Fruit fly (Drosophila melanogaster): ENCODE results near the gene Nup154.

Gene Nup154

dm6 chr2L:11021606-11022005 lies 17.0 kb downstream of the Nup154 start:
- no peak for TF ChIP-seq tai (GFP tag; optimal IDR thresholded peaks at IDR 0.05)
- no peak for TF ChIP-seq Rel (GFP tag; optimal IDR thresholded peaks at IDR 0.05)
- TF ChIP-seq Rel (tag; optimal IDR thresholded peaks at IDR 0.05): no peak
- no peak for TF ChIP-seq brk (GFP tag; optimal IDR thresholded peaks at IDR 0.05)
- TF ChIP-seq CG32264 (GFP tag; optimal IDR thresholded peaks at IDR 0.05): no peak
- no peak for TF ChIP-seq Myc (optimal IDR thresholded peaks at IDR 0.05)
- TF ChIP-seq jim (GFP tag; optimal IDR thresholded peaks at IDR 0.05): no peak
- no peak for TF ChIP-seq dl (GFP tag; optimal IDR thresholded peaks at IDR 0.05; ENCODE audit: insufficient read depth in 1 of 2, partially characterized antibody in 2 of 2)
- no peak for TF ChIP-seq br (GFP tag; optimal IDR thresholded peaks at IDR 0.05)
- no peak for TF ChIP-seq Hnf4 (GFP tag; optimal IDR thresholded peaks at IDR 0.05)
- no peak for TF ChIP-seq usp (GFP tag; optimal IDR thresholded peaks at IDR 0.05)
- no peak for TF ChIP-seq rgr (GFP tag; optimal IDR thresholded peaks at IDR 0.05)
- TF ChIP-seq dmrt93B (GFP tag; optimal IDR thresholded peaks at IDR 0.05): peak; percentile 16
- TF ChIP-seq CrebA (GFP tag; optimal IDR thresholded peaks at IDR 0.05; ENCODE audit: borderline replicate concordance): no peak
- no peak for TF ChIP-seq Dfd (GFP tag; optimal IDR thresholded peaks at IDR 0.05)
- TF ChIP-seq N (GFP tag; optimal IDR thresholded peaks at IDR 0.05): no peak
- peak; percentile 41 for TF ChIP-seq OdsH (GFP tag; optimal IDR thresholded peaks at IDR 0.05)
- TF ChIP-seq Dif (GFP tag; optimal IDR thresholded peaks at IDR 0.05; ENCODE audit: partially characterized antibody): no peak
- TF ChIP-seq sage (GFP tag; optimal IDR thresholded peaks at IDR 0.05): no peak
- no peak for TF ChIP-seq Vsx2 (GFP tag; optimal IDR thresholded peaks at IDR 0.05; ENCODE audit: partially characterized antibody)
- peak; percentile 66 for TF ChIP-seq woc (GFP tag; optimal IDR thresholded peaks at IDR 0.05)
- no peak for TF ChIP-seq pan (optimal IDR thresholded peaks at IDR 0.05)
- TF ChIP-seq Abd-B (GFP tag; optimal IDR thresholded peaks at IDR 0.05): no peak
- no peak for TF ChIP-seq sv (GFP tag; optimal IDR thresholded peaks at IDR 0.05)
- TF ChIP-seq HLH106 (tag; optimal IDR thresholded peaks at IDR 0.05): no peak
- TF ChIP-seq psq (GFP tag; optimal IDR thresholded peaks at IDR 0.05): peak; percentile 29
- TF ChIP-seq Hr83 (GFP tag; optimal IDR thresholded peaks at IDR 0.05; ENCODE audit: poor library complexity, severe bottlenecking): no peak
- TF ChIP-seq h (GFP tag; optimal IDR thresholded peaks at IDR 0.05): peak; percentile 24
- TF ChIP-seq lola (GFP tag; optimal IDR thresholded peaks at IDR 0.05): no peak
- no peak for TF ChIP-seq Hr78 (GFP tag; optimal IDR thresholded peaks at IDR 0.05)
- no peak for TF ChIP-seq CG9705 (GFP tag; optimal IDR thresholded peaks at IDR 0.05)
- TF ChIP-seq Jra (GFP tag; optimal IDR thresholded peaks at IDR 0.05): no peak
- no peak for TF ChIP-seq Mio (GFP tag; optimal IDR thresholded peaks at IDR 0.05)
- TF ChIP-seq Sp1 (GFP tag; optimal IDR thresholded peaks at IDR 0.05): no peak
- no peak for TF ChIP-seq GATAd (GFP tag; optimal IDR thresholded peaks at IDR 0.05)
- TF ChIP-seq fru (GFP tag; optimal IDR thresholded peaks at IDR 0.05): peak; percentile 25
- no peak for TF ChIP-seq dsf (GFP tag; optimal IDR thresholded peaks at IDR 0.05; ENCODE audit: borderline replicate concordance)
- TF ChIP-seq foxo (GFP tag; optimal IDR thresholded peaks at IDR 0.05): peak in 1 of 2 experiments; percentile 31
- peak; percentile 1 for TF ChIP-seq ey (GFP tag; optimal IDR thresholded peaks at IDR 0.05)

dm6 chr2L:11022804-11023203 lies 18.2 kb downstream of the Nup154 start:
- TF ChIP-seq Mio (GFP tag; optimal IDR thresholded peaks at IDR 0.05): no peak
- TF ChIP-seq fru (GFP tag; optimal IDR thresholded peaks at IDR 0.05): peak; percentile 19
- peak in 1 of 2 experiments; percentile 23 for TF ChIP-seq foxo (GFP tag; optimal IDR thresholded peaks at IDR 0.05)
- no peak for TF ChIP-seq Rel (GFP tag; optimal IDR thresholded peaks at IDR 0.05)
- TF ChIP-seq Rel (tag; optimal IDR thresholded peaks at IDR 0.05): no peak
- no peak for TF ChIP-seq CG9705 (GFP tag; optimal IDR thresholded peaks at IDR 0.05)
- TF ChIP-seq Vsx2 (GFP tag; optimal IDR thresholded peaks at IDR 0.05; ENCODE audit: partially characterized antibody): no peak
- TF ChIP-seq usp (GFP tag; optimal IDR thresholded peaks at IDR 0.05): no peak
- no peak for TF ChIP-seq dl (GFP tag; optimal IDR thresholded peaks at IDR 0.05; ENCODE audit: insufficient read depth in 1 of 2, partially characterized antibody in 2 of 2)
- no peak for TF ChIP-seq jim (GFP tag; optimal IDR thresholded peaks at IDR 0.05)
- TF ChIP-seq sage (GFP tag; optimal IDR thresholded peaks at IDR 0.05): no peak
- TF ChIP-seq Myc (optimal IDR thresholded peaks at IDR 0.05): no peak
- no peak for TF ChIP-seq GATAd (GFP tag; optimal IDR thresholded peaks at IDR 0.05)
- no peak for TF ChIP-seq Hnf4 (GFP tag; optimal IDR thresholded peaks at IDR 0.05)
- TF ChIP-seq OdsH (GFP tag; optimal IDR thresholded peaks at IDR 0.05): no peak
- TF ChIP-seq woc (GFP tag; optimal IDR thresholded peaks at IDR 0.05): no peak
- TF ChIP-seq Hr83 (GFP tag; optimal IDR thresholded peaks at IDR 0.05; ENCODE audit: poor library complexity, severe bottlenecking): no peak
- no peak for TF ChIP-seq Sp1 (GFP tag; optimal IDR thresholded peaks at IDR 0.05)
- no peak for TF ChIP-seq Abd-B (GFP tag; optimal IDR thresholded peaks at IDR 0.05)
- no peak for TF ChIP-seq pan (optimal IDR thresholded peaks at IDR 0.05)
- TF ChIP-seq dsf (GFP tag; optimal IDR thresholded peaks at IDR 0.05; ENCODE audit: borderline replicate concordance): no peak
- peak; percentile 9 for TF ChIP-seq h (GFP tag; optimal IDR thresholded peaks at IDR 0.05)
- TF ChIP-seq sv (GFP tag; optimal IDR thresholded peaks at IDR 0.05): no peak
- no peak for TF ChIP-seq Jra (GFP tag; optimal IDR thresholded peaks at IDR 0.05)
- TF ChIP-seq br (GFP tag; optimal IDR thresholded peaks at IDR 0.05): no peak
- no peak for TF ChIP-seq Dfd (GFP tag; optimal IDR thresholded peaks at IDR 0.05)
- TF ChIP-seq CG32264 (GFP tag; optimal IDR thresholded peaks at IDR 0.05): no peak
- no peak for TF ChIP-seq psq (GFP tag; optimal IDR thresholded peaks at IDR 0.05)
- TF ChIP-seq Dif (GFP tag; optimal IDR thresholded peaks at IDR 0.05; ENCODE audit: partially characterized antibody): no peak
- peak; percentile 22 for TF ChIP-seq rgr (GFP tag; optimal IDR thresholded peaks at IDR 0.05)

All from whole organism, wandering third instar larva.